Fruit fly (Drosophila melanogaster) whole organism, embryonic: ENCODE results near the gene CG2129.

Source experiments
- Ada2b ChIP-seq: fragments of 200-800 bp; sonication (Bioruptor generic); IDR thresholded peaks from 2 replicates; pipeline ENCODE4 v1.3.6; 2022; ENCODE audit warnings: missing biosample characterization, missing genetic modification characterization
- CG10431 ChIP-seq: fragments of 200-800 bp; sonication (Bioruptor generic); optimal IDR thresholded peaks from 3 replicates; lab custom pipeline; 2018; ENCODE audit warnings: missing biosample characterization, mild to moderate bottlenecking, missing genetic modification characterization
- CG15601 ChIP-seq: fragments of 200-800 bp; sonication (Bioruptor generic); optimal IDR thresholded peaks from 3 replicates; lab custom pipeline; 2019; ENCODE audit warnings: missing biosample characterization, mild to moderate bottlenecking, missing genetic modification characterization, moderate library complexity
- CG33557 ChIP-seq: fragments of 200-800 bp; sonication (Bioruptor generic); optimal IDR thresholded peaks from 2 replicates; lab custom pipeline; 2019; ENCODE audit warnings: missing biosample characterization, mild to moderate bottlenecking, missing genetic modification characterization, moderate library complexity
- CG34224 ChIP-seq: fragments of 200-800 bp; sonication (Bioruptor generic); IDR thresholded peaks from 3 replicates; pipeline ENCODE4 v1.3.6; 2022; ENCODE audit warnings: missing biosample characterization, missing genetic modification characterization; ENCODE audit not compliant: partially characterized antibody
- CG34376 ChIP-seq: fragments of 200-800 bp; sonication (Bioruptor generic); optimal IDR thresholded peaks from 2 replicates; lab custom pipeline; 2018; ENCODE audit warnings: missing biosample characterization, mild to moderate bottlenecking, missing genetic modification characterization
- CG5180 ChIP-seq: fragments of 200-800 bp; sonication (Bioruptor generic); optimal IDR thresholded peaks from 3 replicates; lab custom pipeline; 2017; ENCODE audit warnings: missing biosample characterization, missing genetic modification characterization, mild to moderate bottlenecking, moderate library complexity, missing genetic modification reagents
- CG6813 ChIP-seq: fragments of 200-800 bp; sonication (Bioruptor generic); optimal IDR thresholded peaks from 2 replicates; lab custom pipeline; 2017; ENCODE audit warnings: missing biosample characterization, missing genetic modification characterization, mild to moderate bottlenecking, moderate library complexity, missing genetic modification reagents
- CG7745 ChIP-seq: fragments of 200-800 bp; sonication (Bioruptor generic); optimal IDR thresholded peaks from 2 replicates; lab custom pipeline; 2018; ENCODE audit warnings: missing biosample characterization, mild to moderate bottlenecking, missing genetic modification characterization, moderate library complexity
- CG7786 ChIP-seq: fragments of 200-800 bp; sonication (Bioruptor generic); optimal IDR thresholded peaks from 2 replicates; lab custom pipeline; 2016; ENCODE audit warnings: missing biosample characterization, missing genetic modification characterization
- CTCF ChIP-seq: fragments of 200-800 bp; sonication (Bioruptor generic); optimal IDR thresholded peaks from 2 replicates; lab custom pipeline; 2017; ENCODE audit warnings: missing biosample characterization, mild to moderate bottlenecking, missing genetic modification characterization, moderate library complexity
- Deaf1 ChIP-seq: fragments of 200-800 bp; optimal IDR thresholded peaks from 3 replicates; lab custom pipeline; 2019; ENCODE audit warnings: missing biosample characterization, mild to moderate bottlenecking, missing genetic modification characterization, moderate library complexity
- Dfd ChIP-seq, 2 experiments: fragments of >200 bp; optimal IDR thresholded peaks; 2 replicates each; lab custom pipeline; 2017; ENCODE audit warnings: missing biosample characterization in 2 of 2, missing genetic modification characterization in 2 of 2
- H15 ChIP-seq: fragments of 200-800 bp; sonication (Bioruptor generic); IDR thresholded peaks from 3 replicates; pipeline ENCODE4 v1.3.6; 2022; ENCODE audit warnings: missing biosample characterization, missing genetic modification characterization
- Hr78 ChIP-seq, 2 experiments: fragments of 200-800 bp in 1 of 2; fragments of >200 bp in 1 of 2; sonication (Bioruptor generic) in 1 of 2; optimal IDR thresholded peaks; 2 replicates each; lab custom pipeline; 2017 to 2019; ENCODE audit warnings: missing biosample characterization in 2 of 2, missing genetic modification characterization in 2 of 2, mild to moderate bottlenecking in 1 of 2, moderate library complexity in 1 of 2
- Med ChIP-seq: fragments of 200-800 bp; sonication (Bioruptor generic); peaks from one replicate; lab custom pipeline; 2016; ENCODE audit warnings: missing biosample characterization, missing genetic modification characterization, mild to moderate bottlenecking, inconsistent platforms, moderate library complexity
- NfI ChIP-seq: fragments of 200-800 bp; sonication (Bioruptor generic); optimal IDR thresholded peaks from 3 replicates; lab custom pipeline; 2018; ENCODE audit warnings: missing biosample characterization, mild to moderate bottlenecking, missing genetic modification characterization, moderate library complexity
- Pdp1 ChIP-seq, 2 experiments: fragments of 200-800 bp; sonication (Bioruptor generic); optimal IDR thresholded peaks; 3 replicates each; lab custom pipeline; 2016; ENCODE audit warnings: missing biosample characterization in 2 of 2, missing genetic modification characterization in 2 of 2, mild to moderate bottlenecking in 1 of 2, moderate library complexity in 1 of 2
- Sox100B ChIP-seq: fragments of 200-800 bp; sonication (Bioruptor generic); optimal IDR thresholded peaks from 3 replicates; lab custom pipeline; 2018; ENCODE audit warnings: missing biosample characterization, mild to moderate bottlenecking, missing genetic modification characterization
- TFAM ChIP-seq: fragments of 200-800 bp; sonication (Bioruptor generic); optimal IDR thresholded peaks from 2 replicates; lab custom pipeline; 2017; ENCODE audit warnings: missing biosample characterization, missing genetic modification characterization, inconsistent platforms
- Vsx1 ChIP-seq: fragments of 200-800 bp; sonication (Bioruptor generic); optimal IDR thresholded peaks from 2 replicates; lab custom pipeline; 2017; ENCODE audit warnings: missing biosample characterization, mild to moderate bottlenecking, missing genetic modification characterization, missing genetic modification reagents
- Xrp1 ChIP-seq: fragments of 200-800 bp; sonication (Bioruptor generic); IDR thresholded peaks from 2 replicates; pipeline ENCODE4 v1.3.6; 2022; ENCODE audit warnings: missing biosample characterization, missing genetic modification characterization
- bsh ChIP-seq, 2 experiments: fragments of 200-800 bp; sonication (Bioruptor generic); optimal IDR thresholded peaks; 2 replicates each; lab custom pipeline; 2017 to 2018; ENCODE audit warnings: mild to moderate bottlenecking in 2 of 2, missing biosample characterization in 2 of 2, missing genetic modification characterization in 2 of 2, moderate library complexity in 1 of 2
- cg ChIP-seq: fragments of 200-800 bp; sonication (Bioruptor generic); optimal IDR thresholded peaks from 3 replicates; lab custom pipeline; 2019; ENCODE audit warnings: missing biosample characterization, mild to moderate bottlenecking, missing genetic modification characterization, moderate library complexity
- chinmo ChIP-seq: fragments of 200-800 bp; sonication (Bioruptor generic); IDR thresholded peaks from 4 replicates; pipeline ENCODE4 v1.3.6; 2022; ENCODE audit warnings: missing biosample characterization, missing genetic modification characterization; ENCODE audit not compliant: partially characterized antibody
- cwo ChIP-seq: fragments of 200-800 bp; sonication (Bioruptor generic); optimal IDR thresholded peaks from 3 replicates; lab custom pipeline; 2017; ENCODE audit warnings: missing biosample characterization, missing genetic modification characterization, mild to moderate bottlenecking, moderate library complexity, missing genetic modification reagents
- dysf ChIP-seq: fragments of 200-800 bp; sonication (Bioruptor generic); IDR thresholded peaks from 3 replicates; pipeline ENCODE4 v1.3.6; 2022; ENCODE audit warnings: missing biosample characterization, missing genetic modification characterization
- exex ChIP-seq: fragments of 200-800 bp; sonication (Bioruptor generic); optimal IDR thresholded peaks from 4 replicates; lab custom pipeline; 2018; ENCODE audit warnings: missing biosample characterization, mild to moderate bottlenecking, missing genetic modification characterization, moderate library complexity
- fd64A ChIP-seq: fragments of 200-800 bp; sonication (Bioruptor generic); optimal IDR thresholded peaks from 3 replicates; lab custom pipeline; 2018; ENCODE audit warnings: missing biosample characterization, mild to moderate bottlenecking, missing genetic modification characterization
- ftz-f1 ChIP-seq: fragments of 200-800 bp; sonication (Bioruptor generic); optimal IDR thresholded peaks from 2 replicates; lab custom pipeline; 2016; ENCODE audit warnings: missing biosample characterization, missing genetic modification characterization
- gfzf ChIP-seq: fragments of 200-800 bp; sonication (Bioruptor generic); optimal IDR thresholded peaks from 2 replicates; lab custom pipeline; 2016; ENCODE audit warnings: missing biosample characterization, mild to moderate bottlenecking, missing genetic modification characterization, moderate library complexity
- grn ChIP-seq: fragments of 200-800 bp; sonication (Bioruptor generic); optimal IDR thresholded peaks from 3 replicates; lab custom pipeline; 2017; ENCODE audit warnings: missing biosample characterization, missing genetic modification characterization
- her ChIP-seq: fragments of 200-800 bp; sonication (Bioruptor generic); optimal IDR thresholded peaks from 2 replicates; lab custom pipeline; 2016; ENCODE audit warnings: missing biosample characterization, missing genetic modification characterization
- kah ChIP-seq: fragments of 200-800 bp; sonication (Bioruptor generic); optimal IDR thresholded peaks from 2 replicates; lab custom pipeline; 2018; ENCODE audit warnings: missing biosample characterization, mild to moderate bottlenecking, missing genetic modification characterization
- lab ChIP-seq: fragments of 200-800 bp; sonication (Bioruptor generic); optimal IDR thresholded peaks from 3 replicates; lab custom pipeline; 2017; ENCODE audit warnings: missing biosample characterization, missing genetic modification characterization, mild to moderate bottlenecking, moderate library complexity, missing genetic modification reagents
- lbe ChIP-seq: fragments of 200-800 bp; sonication (Bioruptor generic); optimal IDR thresholded peaks from 2 replicates; lab custom pipeline; 2016; ENCODE audit warnings: missing biosample characterization, mild to moderate bottlenecking, missing genetic modification characterization
- mirr ChIP-seq: fragments of 200-800 bp; sonication (Bioruptor generic); optimal IDR thresholded peaks from 3 replicates; lab custom pipeline; 2018; ENCODE audit warnings: missing biosample characterization, mild to moderate bottlenecking, missing genetic modification characterization
- salm ChIP-seq: fragments of 200-800 bp; sonication (Bioruptor generic); optimal IDR thresholded peaks from 2 replicates; lab custom pipeline; 2018; ENCODE audit warnings: missing biosample characterization, mild to moderate bottlenecking, missing genetic modification characterization
- sd ChIP-seq: fragments of 200-800 bp; sonication (Bioruptor generic); optimal IDR thresholded peaks from 3 replicates; lab custom pipeline; 2018; ENCODE audit warnings: missing biosample characterization, mild to moderate bottlenecking, missing genetic modification characterization, moderate library complexity
- sens ChIP-seq: fragments of 200-800 bp; sonication (Bioruptor generic); peaks from one replicate; lab custom pipeline; 2016; ENCODE audit warnings: missing biosample characterization, missing genetic modification characterization
- slp2 ChIP-seq: fragments of 200-800 bp; sonication (Bioruptor generic); optimal IDR thresholded peaks from 2 replicates; lab custom pipeline; 2016; ENCODE audit warnings: missing biosample characterization, missing genetic modification characterization
- so ChIP-seq: fragments of 200-800 bp; sonication (Bioruptor generic); IDR thresholded peaks from 3 replicates; pipeline ENCODE4 v1.3.6; 2022; ENCODE audit warnings: missing biosample characterization, missing genetic modification characterization
- sqz ChIP-seq: fragments of 200-800 bp; sonication (Bioruptor generic); optimal IDR thresholded peaks from 3 replicates; lab custom pipeline; 2018; ENCODE audit warnings: missing biosample characterization, mild to moderate bottlenecking, missing genetic modification characterization
- sug ChIP-seq: fragments of 200-800 bp; optimal IDR thresholded peaks from 2 replicates; lab custom pipeline; 2019; ENCODE audit warnings: missing biosample characterization, mild to moderate bottlenecking, missing genetic modification characterization, moderate library complexity
- unc-4 ChIP-seq: fragments of 200-800 bp; sonication (Bioruptor generic); IDR thresholded peaks from 2 replicates; pipeline ENCODE4 v1.3.6; 2022; ENCODE audit warnings: missing biosample characterization, missing genetic modification characterization; ENCODE audit not compliant: partially characterized antibody
- vnd ChIP-seq: fragments of 200-800 bp; sonication (Bioruptor generic); IDR thresholded peaks from 3 replicates; pipeline ENCODE4 v1.3.6; 2022; ENCODE audit warnings: missing biosample characterization, missing genetic modification characterization; ENCODE audit not compliant: partially characterized antibody
- z ChIP-seq: fragments of 200-800 bp; sonication (Bioruptor generic); IDR thresholded peaks from 3 replicates; pipeline ENCODE4 v1.3.6; 2022; ENCODE audit warnings: missing biosample characterization, missing genetic modification characterization
- zfh1 ChIP-seq: fragments of 200-800 bp; sonication (Bioruptor generic); IDR thresholded peaks from 3 replicates; pipeline ENCODE4 v1.3.6; 2022; ENCODE audit warnings: missing biosample characterization, missing genetic modification characterization

CG2129 gene

DNA sequence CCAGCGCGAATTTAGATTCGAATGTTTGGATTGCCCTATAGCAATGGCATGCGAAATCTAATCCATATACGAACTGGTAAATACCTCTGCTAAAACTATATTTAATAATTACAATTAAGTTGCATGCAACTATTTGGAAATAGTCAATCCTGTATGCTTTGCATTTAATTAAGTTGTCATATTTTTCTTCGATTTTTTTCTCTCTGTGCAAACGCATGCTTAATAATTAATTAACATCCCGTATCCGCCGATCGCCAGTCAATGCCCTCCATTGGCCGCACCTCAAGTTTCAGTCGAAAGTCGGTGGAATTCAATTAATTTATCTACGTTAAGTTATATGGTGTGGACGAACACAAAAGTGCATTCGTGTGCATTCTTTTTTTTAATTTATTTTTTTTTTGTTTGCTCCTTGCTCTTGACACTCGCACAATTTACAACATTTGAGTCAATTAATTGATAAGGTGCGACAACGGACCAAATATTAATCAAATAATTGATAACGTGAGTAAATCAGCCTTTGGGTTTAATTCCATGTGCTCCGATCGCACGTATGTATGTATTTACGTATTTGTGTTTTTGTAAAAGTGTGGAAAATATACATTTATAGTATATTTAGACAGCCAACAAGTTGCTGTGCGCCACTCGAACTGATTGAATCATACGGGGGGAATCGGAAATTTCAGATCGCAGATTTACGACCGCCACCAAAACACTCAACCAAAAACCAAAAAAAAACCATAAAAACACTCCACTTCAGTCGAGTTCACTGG, 39.2 kb upstream of the CG2129 start:
- TF ChIP-seq CG10431 (GFP tag; lab: Kevin White, UChicago) (peak; percentile 4), H15 (GFP tag; lab: Robert Waterston, UW) (no peak), exex (tag; lab: Kevin White, UChicago) (peak; percentile 92), Xrp1 (GFP tag; lab: Robert Waterston, UW) (0 out of 2 replicates have a peak, but pooled peaks have one; percentile 7), cg (GFP tag; lab: Kevin White, UChicago) (peak; percentile 35), cwo (peak; percentile 12), Hr78 (GFP tag; optimal IDR thresholded peaks at IDR 0.05; lab: Kevin White, UChicago) (peak in 1 of 2 experiments; percentile 53), Ada2b (no peak), ftz-f1 (GFP tag; lab: Kevin White, UChicago) (no peak), fd64A (GFP tag; lab: Kevin White, UChicago) (peak; percentile 0), CG34224 (GFP tag; lab: Robert Waterston, UW) (no peak), sug (peak; percentile 79), Pdp1 (GFP tag; optimal IDR thresholded peaks at IDR 0.05; lab: Kevin White, UChicago) (peak in 1 of 2 experiments; percentile 50), Sox100B (GFP tag; lab: Kevin White, UChicago) (no peak), CG6813 (GFP tag; lab: Kevin White, UChicago) (peak; percentile 37), sd (tag; lab: Kevin White, UChicago) (peak; percentile 32), TFAM (GFP tag; lab: Kevin White, UChicago) (no peak), salm (tag; lab: Kevin White, UChicago) (peak; percentile 54), dysf (GFP tag; lab: Robert Waterston, UW) (no peak), so (GFP tag; lab: Robert Waterston, UW) (no peak), chinmo (0 out of 4 replicates have a peak, but pooled peaks have one; percentile 14), CG7786 (GFP tag; lab: Kevin White, UChicago) (no peak), Vsx1 (GFP tag; lab: Kevin White, UChicago) (peak; percentile 14), slp2 (GFP tag; lab: Kevin White, UChicago) (no peak), CG33557 (GFP tag; lab: Kevin White, UChicago) (no peak), Med (GFP tag; lab: Kevin White, UChicago) (peak; percentile 32), CG34376 (peak; percentile 70), CG15601 (tag; lab: Kevin White, UChicago) (peak; percentile 10), Deaf1 (tag; lab: Kevin White, UChicago) (peak; percentile 14), sqz (peak; percentile 53), unc-4 (GFP tag; lab: Robert Waterston, UW) (no peak), her (GFP tag; lab: Kevin White, UChicago) (no peak), grn (GFP tag; lab: Kevin White, UChicago) (peak; percentile 89), kah (GFP tag; lab: Kevin White, UChicago) (peak; percentile 31), mirr (GFP tag; lab: Kevin White, UChicago) (peak; percentile 73), z (GFP tag; lab: Robert Waterston, UW) (peak; percentile 80), CG7745 (tag; lab: Kevin White, UChicago) (peak; percentile 95), sens (GFP tag; lab: Kevin White, UChicago) (peak; percentile 67), lbe (GFP tag; lab: Kevin White, UChicago) (peak; percentile 15), CG5180 (GFP tag; lab: Kevin White, UChicago) (peak; percentile 67), zfh1 (GFP tag; lab: Robert Waterston, UW) (no peak), NfI (GFP tag; lab: Kevin White, UChicago) (no peak), lab (peak; percentile 34), bsh (GFP tag; optimal IDR thresholded peaks at IDR 0.05; lab: Kevin White, UChicago) (peak in 1 of 2 experiments; percentile 9), Dfd (GFP tag; optimal IDR thresholded peaks at IDR 0.05; lab: Kevin White, UChicago) (no peak), CTCF (GFP tag; lab: Kevin White, UChicago) (no peak), vnd (GFP tag; lab: Robert Waterston, UW) (peak; percentile 52; the same call in 2 of the 3 replicates), gfzf (GFP tag; lab: Kevin White, UChicago) (no peak)
